Worm (Caenorhabditis elegans): ENCODE data around the gene ZK250.13.

DNA sequence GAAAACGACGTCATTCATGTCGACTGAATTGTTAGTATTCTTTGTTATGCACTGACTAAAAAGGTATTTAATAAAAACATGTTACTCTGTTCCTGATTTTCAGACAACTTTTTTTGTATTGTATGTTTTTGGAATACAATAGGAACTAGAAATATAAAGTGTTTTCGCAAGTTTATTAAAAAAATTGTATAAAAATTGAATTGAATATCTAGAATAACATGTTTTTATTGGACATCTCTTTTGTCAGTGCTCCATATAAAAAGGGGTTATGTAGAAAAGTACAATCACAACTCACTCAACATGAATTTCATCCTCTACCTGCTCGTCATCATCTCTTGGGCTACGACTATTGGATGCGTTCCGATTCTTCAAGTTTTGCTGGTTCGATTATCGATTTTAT lies 44.3 kb downstream of the ZK250.13 start, which contains the start of gene C46F9.5:
- TF ChIP-seq unc-55 (GFP tag; optimal IDR thresholded peaks at IDR 0.05) (no peak), ceh-48 (tag; optimal IDR thresholded peaks at IDR 0.05) (no peak), sox-4 (tag; optimal IDR thresholded peaks at IDR 0.05) (no peak), ceh-2 (tag; optimal IDR thresholded peaks at IDR 0.05) (no peak), pat-9 (tag; optimal IDR thresholded peaks at IDR 0.05) (no peak), ets-4 (tag; optimal IDR thresholded peaks at IDR 0.05) (no peak), tbx-2 (tag; optimal IDR thresholded peaks at IDR 0.05) (no peak), odd-2 (tag; optimal IDR thresholded peaks at IDR 0.05) (no peak), mec-3 (tag; optimal IDR thresholded peaks at IDR 0.05; ENCODE audit: borderline replicate concordance) (no peak)

All from whole organism, late embryonic.